Worm (Caenorhabditis elegans) whole organism, L1 larva: ENCODE data around the gene twk-2.

Source experiments
- ama-1 ChIP-seq: fragments of 150-350 bp; optimal IDR thresholded peaks from 2 replicates; lab custom pipeline; 2014
- ces-1 ChIP-seq: fragments of 150-350 bp; optimal IDR thresholded peaks from 2 replicates; lab custom pipeline; 2014; ENCODE audit warnings: missing biosample characterization, missing genetic modification reagents, missing genetic modification characterization
- nhr-12 ChIP-seq: sonication (generic microtip); optimal IDR thresholded peaks from 2 replicates; lab custom pipeline; 2017; ENCODE audit warnings: missing biosample characterization, missing genetic modification characterization
- nhr-28 ChIP-seq: fragments of 150-350 bp; optimal IDR thresholded peaks from 2 replicates; lab custom pipeline; 2014; ENCODE audit warnings: missing biosample characterization, missing genetic modification characterization
- tlp-1 ChIP-seq: fragments of 150-350 bp; optimal IDR thresholded peaks from 2 replicates; lab custom pipeline; 2014; ENCODE audit warnings: missing biosample characterization, missing genetic modification characterization

ce11 chrII:4470972-4471645 lies 18.2 kb upstream of the twk-2 start, which contains the start of gene W06B4.1:
- TF ChIP-seq nhr-28 (tag; lab: Kevin White, UChicago) (no peak), ces-1 (GFP tag; lab: Kevin White, UChicago) (no peak), ama-1 (lab: Kevin White, UChicago) (no peak), tlp-1 (tag; lab: Kevin White, UChicago) (no peak), nhr-12 (tag; lab: Kevin White, UChicago) (no peak)
